Fruit fly (Drosophila melanogaster) whole organism, larva: ENCODE results near the gene Membrin.

ENCODE experiments used
- noc ChIP-seq: fragments of 200-800 bp; sonication (Bioruptor generic); optimal IDR thresholded peaks from 3 replicates; lab custom pipeline; 2019; ENCODE audit warnings: missing biosample characterization, mild to moderate bottlenecking, missing genetic modification characterization, moderate library complexity

Gene Membrin

DNA sequence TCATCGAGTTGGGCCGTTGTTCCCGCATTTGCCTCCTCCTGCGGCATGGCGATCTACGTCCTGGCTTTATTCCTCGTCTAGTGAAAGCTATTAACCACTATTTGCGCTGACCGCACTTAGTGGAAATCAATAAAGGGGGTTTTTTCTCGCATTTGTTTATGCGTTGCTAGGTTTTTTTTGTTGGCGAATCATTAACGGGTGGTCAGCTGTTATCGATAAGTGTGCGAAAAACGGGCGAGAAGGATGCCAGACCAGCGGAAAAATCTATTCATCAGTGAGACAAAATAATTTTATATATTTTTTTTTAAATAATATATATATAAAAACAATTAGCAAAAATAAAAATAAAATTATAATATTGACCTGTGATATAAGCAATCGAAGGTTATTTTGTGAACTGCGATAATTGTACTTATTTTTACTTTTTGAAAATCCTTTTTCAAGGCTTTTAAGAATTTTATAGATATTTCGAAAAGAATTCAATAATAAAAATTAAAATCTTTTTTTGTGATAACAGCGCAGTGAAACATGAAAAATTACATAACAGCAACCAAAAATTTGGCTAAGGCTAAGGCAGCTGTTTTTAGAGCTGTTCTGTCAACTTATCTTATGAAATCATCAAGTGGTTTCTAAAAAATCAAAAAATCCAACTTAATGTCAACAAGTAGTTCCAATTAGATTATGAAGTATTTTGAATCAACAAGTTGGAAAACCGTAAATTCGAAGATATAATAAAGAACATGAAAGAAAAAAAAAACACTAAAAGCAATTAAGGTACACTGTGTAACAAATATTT is 6.8 kb upstream of the Membrin start, which contains the start of gene Klp64D:
TSS of gene Klp64D (minus strand) at position 185 of the 796 bp plus-strand sequence.
- no peak for TF ChIP-seq noc (tag; lab: Kevin White, UChicago)

- TF ChIP-seq noc (tag; lab: Kevin White, UChicago), result no peak
Observed at dm6 chr3L:5360039-5360988, 5.9 kb upstream of the Membrin start, which contains the start of gene Cyt-c1. Gene Cyt-c1, plus strand, starts transcription at chr3L:5360211.

DNA sequence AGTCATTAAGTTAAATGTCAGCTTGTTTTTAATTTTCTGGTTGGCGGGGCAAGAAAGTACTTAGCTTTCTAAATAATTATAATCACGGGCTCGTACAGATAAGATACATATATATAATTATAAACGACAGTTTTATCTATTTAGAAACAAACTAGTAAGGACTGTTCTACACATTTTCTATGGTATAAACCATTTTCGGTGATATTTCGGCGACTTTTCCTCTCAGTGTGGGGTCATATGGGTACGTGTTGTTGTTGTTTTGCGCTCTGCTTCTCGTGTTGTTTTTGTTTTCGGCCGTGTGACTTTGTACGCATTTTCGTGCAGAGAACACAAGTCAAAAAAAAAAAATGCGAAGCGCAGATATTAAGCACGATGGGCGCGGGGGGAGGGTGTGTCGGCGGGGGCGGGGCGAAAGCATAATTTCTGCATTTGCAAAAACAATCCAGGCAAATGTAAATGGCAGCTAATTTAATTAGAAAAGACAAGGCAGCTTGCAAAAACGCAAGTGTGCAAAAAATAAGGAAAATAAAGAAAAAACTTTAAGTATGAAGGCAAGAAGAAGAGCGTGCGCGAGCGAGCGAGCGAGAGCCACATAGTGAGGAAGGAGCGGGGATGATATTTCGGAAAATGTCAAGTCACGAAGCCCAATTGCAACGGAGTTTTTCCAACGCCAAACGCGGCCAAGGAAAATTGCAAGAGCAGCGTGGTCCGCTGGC is 933 bp upstream of the Membrin start:
- TF ChIP-seq noc (tag; lab: Kevin White, UChicago), result peak; percentile 51

dm6 chr3L:5367744-5368507 is 1.7 kb downstream of the Membrin start, which contains the start of gene Pfdn4:
Gene Pfdn4, minus strand, starts transcription at chr3L:5368008.
- no peak for TF ChIP-seq noc (tag; lab: Kevin White, UChicago)

DNA sequence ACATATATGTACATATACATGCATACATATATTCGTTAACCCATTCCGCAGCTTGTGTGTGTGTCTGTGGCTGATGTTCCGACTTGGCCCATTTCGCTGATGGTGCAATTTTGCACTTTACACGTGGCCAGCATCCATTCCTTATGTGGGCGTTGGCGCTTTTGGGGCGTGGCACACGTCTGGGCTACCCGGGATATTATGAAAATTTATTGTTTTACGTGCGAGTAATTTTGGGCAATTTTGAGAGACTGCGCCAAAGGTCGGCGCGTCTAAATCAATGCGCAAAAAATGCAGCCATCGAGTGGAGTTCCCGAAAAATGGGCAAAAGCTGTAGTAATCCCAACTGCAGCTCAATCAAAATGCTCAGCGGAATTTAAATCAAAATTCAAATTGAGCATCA is 5.8 kb downstream of the Membrin start:
- no peak for TF ChIP-seq noc (tag; lab: Kevin White, UChicago)

DNA sequence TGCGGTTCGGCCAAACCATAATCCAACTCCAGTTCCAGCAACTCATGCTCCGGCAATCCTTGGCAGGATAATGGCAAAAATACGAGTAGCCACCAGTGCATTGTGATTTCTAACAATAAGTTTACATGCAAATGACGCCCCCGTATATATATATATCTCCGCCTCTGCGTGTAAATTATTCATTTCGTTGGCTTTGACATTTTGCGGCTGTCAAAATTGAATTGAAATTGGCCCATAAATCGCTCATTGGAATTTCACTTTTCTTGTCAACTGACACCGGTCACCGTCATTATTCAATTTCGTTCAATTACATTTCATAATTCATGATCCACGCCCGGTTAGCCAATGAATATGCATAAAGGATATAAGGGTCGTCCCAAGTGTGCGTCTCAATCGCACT is 16.5 kb downstream of the Membrin start, which contains the start of gene Ir64a:
TSS of gene Ir64a (minus strand) at position 101 of the 400 bp plus-strand sequence.
- no peak for TF ChIP-seq noc (tag; lab: Kevin White, UChicago)

DNA sequence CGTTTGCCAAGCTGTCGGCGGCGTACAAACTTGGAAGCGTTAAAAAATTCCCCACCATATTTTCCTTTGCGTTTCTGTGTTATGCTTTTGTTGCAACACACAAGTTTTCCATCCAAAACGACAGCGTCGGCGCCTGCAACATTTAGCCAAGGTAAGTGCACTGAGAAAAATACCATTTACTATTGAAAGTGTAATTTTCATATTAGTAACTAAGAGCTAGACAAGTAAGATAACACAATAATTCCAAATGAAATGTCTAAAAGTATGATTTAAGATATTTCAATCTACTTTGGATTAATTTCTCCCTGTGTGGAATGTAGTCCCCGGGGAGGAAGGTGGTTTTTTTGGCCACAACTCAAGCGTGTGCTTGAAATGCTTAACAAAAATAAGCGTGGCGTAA is 19.5 kb downstream of the Membrin start:
- no peak for TF ChIP-seq noc (tag; lab: Kevin White, UChicago)
